Fruit fly (Drosophila melanogaster) whole organism, pupa: ENCODE results near the gene CG32109.

ENCODE experiments used
- CG10348 ChIP-seq: fragments of 200-800 bp; sonication (Bioruptor generic); IDR thresholded peaks from 2 replicates; pipeline ENCODE4 v1.3.6; 2022; ENCODE audit warnings: missing biosample characterization, missing genetic modification characterization
- CG12605 ChIP-seq: fragments of 200-800 bp; sonication (Bioruptor generic); IDR thresholded peaks from 2 replicates; pipeline ENCODE4 v1.3.6; 2022; ENCODE audit warnings: missing biosample characterization, missing genetic modification characterization
- CG14655 ChIP-seq: fragments of 200-800 bp; sonication (Bioruptor generic); optimal IDR thresholded peaks from 3 replicates; lab custom pipeline; 2017; ENCODE audit warnings: mild to moderate bottlenecking, missing biosample characterization, missing genetic modification reagents, missing genetic modification characterization
- CG34367 ChIP-seq: fragments of 200-800 bp; sonication (Bioruptor generic); optimal IDR thresholded peaks from 2 replicates; lab custom pipeline; 2018; ENCODE audit warnings: missing biosample characterization, mild to moderate bottlenecking, missing genetic modification characterization
- CG4496 ChIP-seq: fragments of 200-800 bp; sonication (Bioruptor generic); IDR thresholded peaks from 3 replicates; pipeline ENCODE4 v1.3.6; 2022; ENCODE audit warnings: missing biosample characterization, missing genetic modification characterization
- CG9948 ChIP-seq: fragments of 200-800 bp; sonication (Bioruptor generic); optimal IDR thresholded peaks from 2 replicates; lab custom pipeline; 2018; ENCODE audit warnings: missing biosample characterization, mild to moderate bottlenecking, missing genetic modification characterization, moderate library complexity
- EcR ChIP-seq: fragments of 200-800 bp; sonication (Bioruptor generic); optimal IDR thresholded peaks from 3 replicates; lab custom pipeline; 2019; ENCODE audit warnings: missing biosample characterization, missing genetic modification characterization, mild to moderate bottlenecking, moderate library complexity, missing genetic modification reagents
- Ets98B ChIP-seq: fragments of 200-800 bp; sonication (Bioruptor generic); IDR thresholded peaks from 2 replicates; pipeline ENCODE4 v1.3.6; 2022; ENCODE audit warnings: missing biosample characterization, missing genetic modification characterization
- gl ChIP-seq: fragments of 200-800 bp; sonication (Bioruptor generic); optimal IDR thresholded peaks from 2 replicates; lab custom pipeline; 2018; ENCODE audit warnings: missing biosample characterization, mild to moderate bottlenecking, missing genetic modification characterization

dm6 chr3L:12778616-12779015 is 33.5 kb downstream of the CG32109 start, which contains the start of gene CG32106:
- TF ChIP-seq CG4496 (GFP tag; lab: Robert Waterston, UW): no peak
- TF ChIP-seq CG12605 (GFP tag; lab: Robert Waterston, UW): no peak
- no peak for TF ChIP-seq gl
- no peak for TF ChIP-seq CG9948
- TF ChIP-seq CG34367 (tag; lab: Kevin White, UChicago): no peak
- no peak for TF ChIP-seq CG14655 (GFP tag; lab: Kevin White, UChicago)
- TF ChIP-seq Ets98B (GFP tag; lab: Robert Waterston, UW): no peak
- TF ChIP-seq CG10348: no peak
- TF ChIP-seq EcR: no peak
